Fruit fly (Drosophila melanogaster) whole organism, embryonic: ENCODE measurements around the gene jdp.

Source experiments
- ATbp ChIP-seq: fragments of 200-800 bp; sonication (Bioruptor generic); optimal IDR thresholded peaks from 2 replicates; lab custom pipeline; 2017; ENCODE audit warnings: missing biosample characterization, mild to moderate bottlenecking, missing genetic modification characterization, missing genetic modification reagents
- Asciz ChIP-seq: fragments of 200-800 bp; sonication (Bioruptor generic); optimal IDR thresholded peaks from 2 replicates; lab custom pipeline; 2017; ENCODE audit warnings: missing biosample characterization, mild to moderate bottlenecking, missing genetic modification characterization, missing genetic modification reagents
- Atf6 ChIP-seq: fragments of 200-800 bp; sonication (Bioruptor generic); IDR thresholded peaks from 2 replicates; pipeline ENCODE4 v1.3.6; 2022; ENCODE audit warnings: missing biosample characterization, missing genetic modification characterization
- Awh ChIP-seq: fragments of 200-800 bp; sonication (Bioruptor generic); IDR thresholded peaks from 2 replicates; pipeline ENCODE4, ENCODE4 v1.3.6; 2022; ENCODE audit warnings: missing biosample characterization, missing genetic modification characterization
- B-H2 ChIP-seq: fragments of 200-800 bp; sonication (Bioruptor generic); optimal IDR thresholded peaks from 2 replicates; lab custom pipeline; 2018; ENCODE audit warnings: missing biosample characterization, mild to moderate bottlenecking, missing genetic modification characterization
- BEAF-32 ChIP-seq: fragments of 200-800 bp; sonication (Bioruptor generic); optimal IDR thresholded peaks from 3 replicates; lab custom pipeline; 2017; ENCODE audit warnings: missing biosample characterization, missing genetic modification characterization, mild to moderate bottlenecking, moderate library complexity, missing genetic modification reagents
- Bgb ChIP-seq: fragments of 200-800 bp; sonication (Bioruptor generic); IDR thresholded peaks from 2 replicates; pipeline ENCODE4 v1.3.6; 2022; ENCODE audit warnings: missing biosample characterization, missing genetic modification characterization; ENCODE audit not compliant: partially characterized antibody
- Blimp-1 ChIP-seq: fragments of 200-800 bp; sonication (Bioruptor generic); optimal IDR thresholded peaks from 3 replicates; lab custom pipeline; 2018; ENCODE audit warnings: missing biosample characterization, missing genetic modification characterization, mild to moderate bottlenecking, moderate library complexity, missing genetic modification reagents
- C15 ChIP-seq: fragments of 200-800 bp; sonication (Bioruptor generic); IDR thresholded peaks from 3 replicates; pipeline ENCODE4 v1.3.6; 2022; ENCODE audit warnings: missing biosample characterization, missing genetic modification characterization
- CG10543 ChIP-seq: fragments of 200-800 bp; sonication (Bioruptor generic); optimal IDR thresholded peaks from 3 replicates; lab custom pipeline; 2017; ENCODE audit warnings: missing biosample characterization, mild to moderate bottlenecking, missing genetic modification characterization, moderate library complexity
- CG12659 ChIP-seq: fragments of 200-800 bp; sonication (Bioruptor generic); optimal IDR thresholded peaks from 3 replicates; lab custom pipeline; 2017; ENCODE audit warnings: mild to moderate bottlenecking, missing biosample characterization, missing genetic modification reagents, missing genetic modification characterization
- CG12769 ChIP-seq: fragments of 200-800 bp; sonication (Bioruptor generic); optimal IDR thresholded peaks from 2 replicates; lab custom pipeline; 2019; ENCODE audit warnings: missing biosample characterization, mild to moderate bottlenecking, missing genetic modification characterization, moderate library complexity
- CG2129 ChIP-seq: fragments of 200-800 bp; sonication (Bioruptor generic); IDR thresholded peaks from 2 replicates; pipeline ENCODE4 v1.3.6; 2022; ENCODE audit warnings: missing biosample characterization, missing genetic modification characterization; ENCODE audit not compliant: partially characterized antibody
- CG30403 ChIP-seq: fragments of 200-800 bp; sonication (Bioruptor generic); optimal IDR thresholded peaks from 3 replicates; lab custom pipeline; 2016; ENCODE audit warnings: missing biosample characterization, missing genetic modification characterization
- CG34376 ChIP-seq: fragments of 200-800 bp; sonication (Bioruptor generic); optimal IDR thresholded peaks from 2 replicates; lab custom pipeline; 2018; ENCODE audit warnings: missing biosample characterization, mild to moderate bottlenecking, missing genetic modification characterization
- CG4404 ChIP-seq: fragments of 200-800 bp; sonication (Bioruptor generic); IDR thresholded peaks from 2 replicates; pipeline ENCODE4 v1.3.6; 2022; ENCODE audit warnings: missing biosample characterization, missing genetic modification characterization
- CG5245 ChIP-seq: fragments of 200-800 bp; sonication (Bioruptor generic); optimal IDR thresholded peaks from 3 replicates; lab custom pipeline; 2016; ENCODE audit warnings: missing biosample characterization, missing genetic modification characterization
- CrebB ChIP-seq: fragments of 200-800 bp; sonication (Bioruptor generic); optimal IDR thresholded peaks from 3 replicates; lab custom pipeline; 2018; ENCODE audit warnings: missing biosample characterization, mild to moderate bottlenecking, missing genetic modification characterization
- Dad ChIP-seq: fragments of 200-800 bp; sonication (Bioruptor generic); optimal IDR thresholded peaks from 3 replicates; lab custom pipeline; 2016; ENCODE audit warnings: missing biosample characterization, missing genetic modification characterization
- H2.0 ChIP-seq: fragments of 200-800 bp; sonication (Bioruptor generic); IDR thresholded peaks from 2 replicates; pipeline ENCODE4 v1.3.6; 2022; ENCODE audit warnings: missing biosample characterization, missing genetic modification characterization
- Hsf ChIP-seq: fragments of 200-800 bp; sonication (Bioruptor generic); optimal IDR thresholded peaks from 3 replicates; lab custom pipeline; 2016; ENCODE audit warnings: missing biosample characterization, missing genetic modification characterization
- Kr ChIP-seq: fragments of 200-800 bp; sonication (Bioruptor generic); optimal IDR thresholded peaks from 2 replicates; lab custom pipeline; 2017; ENCODE audit warnings: missing biosample characterization, mild to moderate bottlenecking, missing genetic modification characterization
- MESR4 ChIP-seq: fragments of 200-800 bp; sonication (Bioruptor generic); optimal IDR thresholded peaks from 2 replicates; lab custom pipeline; 2018; ENCODE audit warnings: missing biosample characterization, mild to moderate bottlenecking, missing genetic modification characterization, moderate library complexity
- Mrtf ChIP-seq: fragments of 200-800 bp; sonication (Bioruptor generic); IDR thresholded peaks from 3 replicates; pipeline ENCODE4 v1.3.6; 2022; ENCODE audit warnings: missing biosample characterization, missing genetic modification characterization
- Oaz ChIP-seq: fragments of 200-800 bp; sonication (Bioruptor generic); IDR thresholded peaks from 2 replicates; pipeline ENCODE4 v1.3.6; 2022; ENCODE audit warnings: missing biosample characterization, missing genetic modification characterization
- Rx ChIP-seq: fragments of 200-800 bp; sonication (Bioruptor generic); IDR thresholded peaks from 2 replicates; pipeline ENCODE4 v1.3.6; 2022; ENCODE audit warnings: missing biosample characterization, missing genetic modification characterization
- Sry-β ChIP-seq: fragments of 200-800 bp; sonication (Bioruptor generic); optimal IDR thresholded peaks from 2 replicates; lab custom pipeline; 2018; ENCODE audit warnings: missing biosample characterization, mild to moderate bottlenecking, missing genetic modification characterization, moderate library complexity
- Sry-δ ChIP-seq: fragments of 200-800 bp; sonication (Bioruptor generic); optimal IDR thresholded peaks from 2 replicates; lab custom pipeline; 2016; ENCODE audit warnings: missing biosample characterization, missing genetic modification characterization
- Xrp1 ChIP-seq: fragments of 200-800 bp; sonication (Bioruptor generic); IDR thresholded peaks from 2 replicates; pipeline ENCODE4 v1.3.6; 2022; ENCODE audit warnings: missing biosample characterization, missing genetic modification characterization
- YL-1 ChIP-seq: fragments of 200-800 bp; sonication (Bioruptor generic); optimal IDR thresholded peaks from 3 replicates; lab custom pipeline; 2017; ENCODE audit warnings: missing biosample characterization, mild to moderate bottlenecking, missing genetic modification characterization
- abd-A ChIP-seq: fragments of 200-800 bp; sonication (Bioruptor generic); optimal IDR thresholded peaks from 3 replicates; lab custom pipeline; 2019; ENCODE audit warnings: missing biosample characterization, mild to moderate bottlenecking, missing genetic modification characterization, moderate library complexity
- ara ChIP-seq: fragments of 200-800 bp; sonication (Bioruptor generic); IDR thresholded peaks from 2 replicates; pipeline ENCODE4 v1.3.6; 2022; ENCODE audit warnings: missing biosample characterization, missing genetic modification characterization
- cas ChIP-seq: fragments of 200-800 bp; sonication (Bioruptor generic); IDR thresholded peaks from 2 replicates; pipeline ENCODE4 v1.3.6; 2022; ENCODE audit warnings: missing biosample characterization, missing genetic modification characterization
- cato ChIP-seq: fragments of 200-800 bp; sonication (Bioruptor generic); optimal IDR thresholded peaks from 2 replicates; lab custom pipeline; 2016; ENCODE audit warnings: missing biosample characterization, missing genetic modification characterization, borderline replicate concordance
- chinmo ChIP-seq: fragments of 200-800 bp; sonication (Bioruptor generic); IDR thresholded peaks from 4 replicates; pipeline ENCODE4 v1.3.6; 2022; ENCODE audit warnings: missing biosample characterization, missing genetic modification characterization; ENCODE audit not compliant: partially characterized antibody
- da ChIP-seq: fragments of 200-800 bp; sonication (Bioruptor generic); optimal IDR thresholded peaks from 2 replicates; lab custom pipeline; 2016; ENCODE audit warnings: missing biosample characterization, missing genetic modification characterization
- ems ChIP-seq: fragments of 200-800 bp; sonication (Bioruptor generic); optimal IDR thresholded peaks from 3 replicates; lab custom pipeline; 2016; ENCODE audit warnings: missing biosample characterization, missing genetic modification characterization
- eve ChIP-seq, 2 experiments: fragments of >200 bp; optimal IDR thresholded peaks; 2 replicates each; lab custom pipeline; 2017; ENCODE audit warnings: missing biosample characterization in 2 of 2, missing genetic modification characterization in 2 of 2
- hth ChIP-seq: fragments of >200 bp; optimal IDR thresholded peaks from 2 replicates; lab custom pipeline; 2017; ENCODE audit warnings: inconsistent platforms
- insv ChIP-seq, 2 experiments: fragments of 200-800 bp; sonication (Bioruptor generic); optimal IDR thresholded peaks; 3 replicates each; lab custom pipeline; 2016 to 2018; ENCODE audit warnings: missing biosample characterization in 2 of 2, missing genetic modification characterization in 2 of 2
- kni ChIP-seq: fragments of 200-800 bp; sonication (Bioruptor generic); optimal IDR thresholded peaks from 3 replicates; lab custom pipeline; 2017; ENCODE audit warnings: mild to moderate bottlenecking, missing biosample characterization, missing genetic modification reagents, missing genetic modification characterization
- lab ChIP-seq: fragments of 200-800 bp; sonication (Bioruptor generic); optimal IDR thresholded peaks from 3 replicates; lab custom pipeline; 2017; ENCODE audit warnings: missing biosample characterization, missing genetic modification characterization, mild to moderate bottlenecking, moderate library complexity, missing genetic modification reagents
- mld ChIP-seq: fragments of 200-800 bp; sonication (Bioruptor generic); IDR thresholded peaks from 3 replicates; pipeline ENCODE4 v1.3.6; 2022; ENCODE audit warnings: missing biosample characterization, missing genetic modification characterization; ENCODE audit not compliant: partially characterized antibody
- org-1 ChIP-seq: fragments of 200-800 bp; sonication (Bioruptor generic); optimal IDR thresholded peaks from 2 replicates; lab custom pipeline; 2017; ENCODE audit warnings: missing biosample characterization, missing genetic modification characterization
- peb ChIP-seq: fragments of 200-800 bp; sonication (Bioruptor generic); IDR thresholded peaks from 2 replicates; pipeline ENCODE4 v1.3.6; 2022; ENCODE audit warnings: missing biosample characterization, missing genetic modification characterization
- pita ChIP-seq: fragments of 200-800 bp; sonication (Bioruptor generic); optimal IDR thresholded peaks from 2 replicates; lab custom pipeline; 2017; ENCODE audit warnings: missing biosample characterization, mild to moderate bottlenecking, missing genetic modification characterization
- salm ChIP-seq: fragments of 200-800 bp; sonication (Bioruptor generic); optimal IDR thresholded peaks from 2 replicates; lab custom pipeline; 2018; ENCODE audit warnings: missing biosample characterization, mild to moderate bottlenecking, missing genetic modification characterization
- sens ChIP-seq: fragments of 200-800 bp; sonication (Bioruptor generic); peaks from one replicate; lab custom pipeline; 2016; ENCODE audit warnings: missing biosample characterization, missing genetic modification characterization
- tup ChIP-seq: fragments of 200-800 bp; sonication (Bioruptor generic); optimal IDR thresholded peaks from 2 replicates; lab custom pipeline; 2016; ENCODE audit warnings: missing biosample characterization, mild to moderate bottlenecking, missing genetic modification characterization, moderate library complexity
- tx ChIP-seq: fragments of 200-800 bp; sonication (Bioruptor generic); optimal IDR thresholded peaks from 2 replicates; lab custom pipeline; 2016; ENCODE audit warnings: missing biosample characterization, missing genetic modification characterization
- vnd ChIP-seq: fragments of 200-800 bp; sonication (Bioruptor generic); IDR thresholded peaks from 3 replicates; pipeline ENCODE4 v1.3.6; 2022; ENCODE audit warnings: missing biosample characterization, missing genetic modification characterization; ENCODE audit not compliant: partially characterized antibody
- vvl ChIP-seq: fragments of 200-800 bp; sonication (Bioruptor generic); IDR thresholded peaks from 2 replicates; pipeline ENCODE4 v1.3.6; 2022; ENCODE audit warnings: missing biosample characterization, missing genetic modification characterization

jdp gene

dm6 chr3R:30472331-30472730, 54.5 kb downstream of the jdp start:
- TF ChIP-seq chinmo (0 out of 4 replicates have a peak, but pooled peaks have one; percentile 31), CG12769 (tag; lab: Kevin White, UChicago) (peak; percentile 50), org-1 (GFP tag; lab: Kevin White, UChicago) (no peak), Blimp-1 (peak; percentile 46), abd-A (peak; percentile 81), CG34376 (GFP tag; lab: Kevin White, UChicago) (no peak), CG10543 (no peak), C15 (GFP tag; lab: Robert Waterston, UW) (no peak), hth (lab: Kevin White, UChicago) (no peak), tx (GFP tag; lab: Kevin White, UChicago) (no peak), Mrtf (GFP tag; lab: Robert Waterston, UW) (no peak), Awh (GFP tag; lab: Robert Waterston, UW) (peak; percentile 12; the same call in 1 of the 2 replicates), kni (GFP tag; lab: Kevin White, UChicago) (peak; percentile 62), Kr (GFP tag; lab: Kevin White, UChicago) (no peak), Sry-β (GFP tag; lab: Kevin White, UChicago) (no peak)

DNA sequence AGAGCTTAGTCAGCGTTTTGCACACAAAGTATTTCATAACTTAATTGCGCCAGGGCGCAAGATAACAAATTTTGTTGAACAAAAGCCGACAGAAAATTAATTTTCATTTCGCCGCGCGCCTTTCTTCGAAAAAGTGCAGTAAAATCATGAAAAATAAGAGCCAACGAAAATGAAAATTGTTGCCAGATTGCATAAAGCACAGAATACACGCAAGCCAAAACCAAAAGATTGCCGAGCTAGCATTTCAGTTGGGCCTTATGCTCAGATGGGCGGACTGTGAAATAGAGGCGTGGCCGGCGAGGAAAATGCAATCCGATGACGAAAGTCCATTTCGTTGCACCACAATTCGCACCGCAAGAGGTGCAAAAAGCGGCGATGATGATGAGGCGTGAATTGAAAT, 56.1 kb downstream of the jdp start:
- no peak for TF ChIP-seq Atf6 (GFP tag; lab: Robert Waterston, UW)
- TF ChIP-seq vvl (GFP tag; lab: Robert Waterston, UW), result no peak
- no peak for TF ChIP-seq H2.0 (GFP tag; lab: Robert Waterston, UW)
- TF ChIP-seq tx (GFP tag; lab: Kevin White, UChicago), result no peak
- no peak for TF ChIP-seq MESR4 (GFP tag; lab: Kevin White, UChicago)
- no peak for TF ChIP-seq cato
- TF ChIP-seq eve (GFP tag; optimal IDR thresholded peaks at IDR 0.05; lab: Kevin White, UChicago), result no peak
- TF ChIP-seq peb (GFP tag; lab: Robert Waterston, UW), result no peak
- no peak for TF ChIP-seq CG5245
- no peak for TF ChIP-seq cas (GFP tag; lab: Robert Waterston, UW)
- TF ChIP-seq B-H2 (GFP tag; lab: Kevin White, UChicago), result no peak
- no peak for TF ChIP-seq Oaz (GFP tag; lab: Robert Waterston, UW)
- no peak for TF ChIP-seq Hsf
- TF ChIP-seq CG12659, result no peak
- TF ChIP-seq lab, result no peak
- no peak for TF ChIP-seq YL-1
- no peak for TF ChIP-seq Bgb
- no peak for TF ChIP-seq ara (GFP tag; lab: Robert Waterston, UW)
- TF ChIP-seq vnd, result no peak

DNA sequence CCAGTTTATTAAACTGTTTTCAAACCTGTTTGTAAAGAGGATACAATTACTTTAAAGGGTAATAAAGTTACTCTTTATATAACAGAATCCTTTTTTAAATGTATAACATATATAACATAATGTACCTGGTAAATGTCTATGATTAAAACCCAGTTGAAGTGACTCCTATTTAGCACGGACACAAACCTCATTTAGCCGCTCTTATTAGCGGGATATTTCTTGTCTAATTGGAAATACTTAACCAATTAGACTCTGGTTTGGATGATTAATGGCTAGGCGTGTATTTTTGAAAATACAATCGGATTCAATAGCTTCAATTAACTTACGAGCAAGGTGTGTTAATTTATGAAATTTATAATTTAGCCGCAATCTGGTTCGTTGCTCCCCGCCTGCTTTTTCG, 59.8 kb downstream of the jdp start:
- TF ChIP-seq CG30403 (GFP tag; lab: Kevin White, UChicago), result no peak
- no peak for TF ChIP-seq Dad (GFP tag; lab: Kevin White, UChicago)
- no peak for TF ChIP-seq ATbp
- peak; percentile 100 for TF ChIP-seq insv (GFP tag; optimal IDR thresholded peaks at IDR 0.05; lab: Kevin White, UChicago)
- no peak for TF ChIP-seq da (GFP tag; lab: Kevin White, UChicago)
- no peak for TF ChIP-seq BEAF-32 (GFP tag; lab: Kevin White, UChicago)
- TF ChIP-seq CG4404 (GFP tag; lab: Robert Waterston, UW), result no peak
- TF ChIP-seq sens (GFP tag; lab: Kevin White, UChicago), result peak; percentile 44
- TF ChIP-seq tup (GFP tag; lab: Kevin White, UChicago), result no peak
- TF ChIP-seq pita (GFP tag; lab: Kevin White, UChicago), result peak; percentile 78
- no peak for TF ChIP-seq Xrp1 (GFP tag; lab: Robert Waterston, UW)
- TF ChIP-seq mld (GFP tag; lab: Robert Waterston, UW), result no peak
- TF ChIP-seq Asciz (GFP tag; lab: Kevin White, UChicago), result no peak
- no peak for TF ChIP-seq salm (tag; lab: Kevin White, UChicago)
- no peak for TF ChIP-seq Rx
- no peak for TF ChIP-seq Sry-δ (GFP tag; lab: Kevin White, UChicago)
- TF ChIP-seq ems (GFP tag; lab: Kevin White, UChicago), result no peak
- no peak for TF ChIP-seq CG2129 (GFP tag; lab: Robert Waterston, UW)
- no peak for TF ChIP-seq CrebB (tag; lab: Kevin White, UChicago)
